Fruit fly (Drosophila melanogaster) Kc167 (cell line): ENCODE data around the gene CG42655.

ENCODE experiments used
- h ChIP-seq: fragments of >200 bp; optimal IDR thresholded peaks from 3 replicates; lab custom pipeline; 2018; ENCODE audit warnings: missing external identifiers
- psq ChIP-seq: fragments of >200 bp; optimal IDR thresholded peaks from 2 replicates; lab custom pipeline; 2017; ENCODE audit warnings: missing external identifiers

- TF ChIP-seq h (lab: Kevin White, UChicago) (no peak), psq (no peak)
Observed at dm6 chr3L:19929719-19930334, 23.7 kb downstream of the CG42655 start.
